Worm (Caenorhabditis elegans) whole organism, young adult: ENCODE data around the gene eng-1.

Experiments
- B0336.3 ChIP-seq: fragments of 200-800 bp; sonication (Bioruptor generic); IDR thresholded peaks from 2 replicates; pipeline ENCODE4 v1.3.6; 2022; ENCODE audit warnings: missing genetic modification characterization, missing compliant biosample characterization
- F10E7.11 ChIP-seq: sonication (generic microtip); optimal IDR thresholded peaks from 2 replicates; lab custom pipeline; 2017; ENCODE audit warnings: mild to moderate bottlenecking, missing genetic modification characterization, moderate library complexity, missing compliant biosample characterization
- K11D2.4 ChIP-seq: fragments of 200-800 bp; sonication (Bioruptor generic); IDR thresholded peaks from 2 replicates; pipeline ENCODE4 v1.3.6; 2022; ENCODE audit warnings: missing genetic modification reagents, missing genetic modification characterization, missing compliant biosample characterization
- K12H6.12 ChIP-seq: fragments of 200-800 bp; sonication (Bioruptor generic); optimal IDR thresholded peaks from 2 replicates; lab custom pipeline; 2018; ENCODE audit warnings: mild to moderate bottlenecking, missing genetic modification characterization, missing compliant biosample characterization
- T26A5.8 ChIP-seq: sonication (generic microtip); optimal IDR thresholded peaks from 2 replicates; lab custom pipeline; 2016; ENCODE audit warnings: missing genetic modification characterization, missing compliant biosample characterization
- Y56A3A.18 ChIP-seq: fragments of 200-800 bp; sonication (Bioruptor generic); IDR thresholded peaks from 2 replicates; pipeline ENCODE4 v1.3.6; 2022; ENCODE audit warnings: missing genetic modification reagents, missing genetic modification characterization, missing compliant biosample characterization
- Y79H2A.3 ChIP-seq: fragments of 200-800 bp; sonication (Bioruptor generic); conservative IDR thresholded peaks from 2 replicates; pipeline ENCODE4 v1.3.6; 2022; ENCODE audit warnings: missing genetic modification reagents, missing genetic modification characterization, missing compliant biosample characterization
- Y95B8A.8 ChIP-seq: fragments of 200-800 bp; sonication (Bioruptor generic); IDR thresholded peaks from 2 replicates; pipeline ENCODE4 v1.3.6; 2022; ENCODE audit warnings: missing genetic modification reagents, missing genetic modification characterization, missing compliant biosample characterization
- ZK185.1 ChIP-seq: sonication (generic microtip); optimal IDR thresholded peaks from 2 replicates; lab custom pipeline; 2016; ENCODE audit warnings: mild to moderate bottlenecking, missing genetic modification characterization, missing compliant biosample characterization; ENCODE audit not compliant: poor library complexity, severe bottlenecking
- akir-1 ChIP-seq: fragments of 200-800 bp; sonication (Bioruptor generic); optimal IDR thresholded peaks from 2 replicates; lab custom pipeline; 2018; ENCODE audit warnings: mild to moderate bottlenecking, missing genetic modification characterization, moderate library complexity, missing compliant biosample characterization
- aptf-2 ChIP-seq: fragments of 200-800 bp; sonication (Bioruptor generic); conservative IDR thresholded peaks from 2 replicates; pipeline ENCODE4 v1.3.6; 2022; ENCODE audit warnings: missing genetic modification reagents, missing genetic modification characterization, missing compliant biosample characterization
- athp-1 ChIP-seq: sonication (generic microtip); optimal IDR thresholded peaks from 2 replicates; lab custom pipeline; 2017; ENCODE audit warnings: mild to moderate bottlenecking, missing genetic modification characterization, missing compliant biosample characterization
- attf-3 ChIP-seq: fragments of 200-800 bp; sonication (Bioruptor generic); conservative IDR thresholded peaks from 2 replicates; pipeline ENCODE4 v1.3.6; 2022; ENCODE audit warnings: missing genetic modification reagents, missing genetic modification characterization, missing compliant biosample characterization
- ceh-27 ChIP-seq: fragments of 200-800 bp; sonication (Bioruptor generic); optimal IDR thresholded peaks from 2 replicates; lab custom pipeline; 2018; ENCODE audit warnings: mild to moderate bottlenecking, missing genetic modification characterization, moderate library complexity, missing compliant biosample characterization
- die-1 ChIP-seq: sonication (generic microtip); optimal IDR thresholded peaks from 2 replicates; lab custom pipeline; 2016; ENCODE audit warnings: missing genotype, mild to moderate bottlenecking, missing genetic modification characterization, missing compliant biosample characterization
- dpff-1 ChIP-seq: sonication (generic microtip); optimal IDR thresholded peaks from 2 replicates; lab custom pipeline; 2017; ENCODE audit warnings: mild to moderate bottlenecking, missing genetic modification characterization, missing compliant biosample characterization
- efl-1 ChIP-seq: fragments of 150-350 bp; optimal IDR thresholded peaks from 2 replicates; lab custom pipeline; 2014; ENCODE audit warnings: missing biosample characterization, missing genetic modification reagents, missing genetic modification characterization
- fkh-3 ChIP-seq: sonication (generic microtip); optimal IDR thresholded peaks from 2 replicates; lab custom pipeline; 2016; ENCODE audit warnings: mild to moderate bottlenecking, missing genetic modification characterization, missing compliant biosample characterization
- him-1 ChIP-seq: sonication (generic microtip); optimal IDR thresholded peaks from 2 replicates; lab custom pipeline; 2016; ENCODE audit warnings: missing genotype, missing genetic modification reagents, missing genetic modification characterization, missing compliant biosample characterization
- hlh-12 ChIP-seq: sonication (generic microtip); optimal IDR thresholded peaks from 2 replicates; lab custom pipeline; 2016; ENCODE audit warnings: missing genetic modification characterization, missing compliant biosample characterization
- hsf-1 ChIP-seq: fragments of 200-800 bp; sonication (Bioruptor generic); IDR thresholded peaks from 2 replicates; pipeline ENCODE4 v1.3.6; 2022; ENCODE audit warnings: missing genetic modification reagents, missing genetic modification characterization, missing compliant biosample characterization
- let-607 ChIP-seq, 2 experiments: fragments of 200-800 bp in 1 of 2; sonication (Bioruptor generic) in 1 of 2; sonication (generic microtip) in 1 of 2; optimal IDR thresholded peaks; 2 replicates each; lab custom pipeline; 2016 to 2018; ENCODE audit warnings: mild to moderate bottlenecking in 2 of 2, missing compliant biosample characterization in 2 of 2, missing genetic modification characterization in 2 of 2, moderate library complexity in 2 of 2, missing genotype in 1 of 2
- lin-35 ChIP-seq, 3 experiments: fragments of 150-350 bp in 2 of 3; sonication (generic microtip) in 1 of 3; optimal IDR thresholded peaks; 2 replicates each; lab custom pipeline; 2014 to 2018; ENCODE audit warnings: missing biosample characterization in 3 of 3, missing genetic modification characterization in 3 of 3, missing genetic modification reagents in 3 of 3
- lin-40 ChIP-seq: sonication (generic microtip); optimal IDR thresholded peaks from 2 replicates; lab custom pipeline; 2016; ENCODE audit warnings: missing genetic modification characterization, mild to moderate bottlenecking, missing compliant biosample characterization, missing genotype, missing genetic modification reagents
- lsl-1 ChIP-seq: fragments of 200-800 bp; sonication (Bioruptor generic); optimal IDR thresholded peaks from 2 replicates; lab custom pipeline; 2018; ENCODE audit warnings: mild to moderate bottlenecking, missing genetic modification characterization, moderate library complexity, missing compliant biosample characterization
- madf-6 ChIP-seq: fragments of 200-800 bp; sonication (Bioruptor generic); IDR thresholded peaks from 2 replicates; pipeline ENCODE4 v1.3.6; 2022; ENCODE audit warnings: missing genetic modification reagents, missing genetic modification characterization, missing compliant biosample characterization
- madf-8 ChIP-seq: fragments of 200-800 bp; sonication (Bioruptor generic); conservative IDR thresholded peaks from 2 replicates; pipeline ENCODE4 v1.3.6; 2022; ENCODE audit warnings: missing genetic modification reagents, missing genetic modification characterization, missing compliant biosample characterization
- mcd-1 ChIP-seq: fragments of 200-800 bp; sonication (Bioruptor generic); IDR thresholded peaks from 2 replicates; pipeline ENCODE4 v1.3.6; 2022; ENCODE audit warnings: missing genetic modification reagents, missing genetic modification characterization, missing compliant biosample characterization
- pbrm-1 ChIP-seq: fragments of 200-800 bp; sonication (Bioruptor generic); IDR thresholded peaks from 2 replicates; pipeline ENCODE4 v1.3.6; 2022; ENCODE audit warnings: missing genetic modification reagents, missing genetic modification characterization, missing compliant biosample characterization
- rec-8 ChIP-seq, 2 experiments: sonication (generic microtip); optimal IDR thresholded peaks; 2 replicates each; lab custom pipeline; 2016; ENCODE audit warnings: mild to moderate bottlenecking in 2 of 2, missing genetic modification characterization in 2 of 2, missing genetic modification reagents in 2 of 2, missing genotype in 2 of 2, missing biosample characterization in 1 of 2, missing compliant biosample characterization in 1 of 2, moderate library complexity in 1 of 2
- rpc-1 ChIP-seq, 2 experiments: fragments of 150-350 bp in 1 of 2; sonication (generic microtip) in 1 of 2; optimal IDR thresholded peaks; 2 replicates each; lab custom pipeline; 2014 to 2018; ENCODE audit warnings: missing biosample characterization in 1 of 2, missing genetic modification characterization in 1 of 2, missing genetic modification reagents in 1 of 2, missing genotype in 1 of 2
- snpc-4 ChIP-seq, 5 experiments: fragments of 150-350 bp in 1 of 5; sonication (generic microtip) in 4 of 5; optimal IDR thresholded peaks; 2 replicates each; lab custom pipeline; 2014 to 2018; ENCODE audit warnings: missing genetic modification characterization in 5 of 5, missing biosample characterization in 3 of 5, antibody characterized with exemption in 2 of 5, mild to moderate bottlenecking in 2 of 5, missing compliant biosample characterization in 2 of 5, missing genotype in 2 of 5, moderate library complexity in 2 of 5, missing genetic modification reagents in 1 of 5
- tbx-9 ChIP-seq: sonication (generic microtip); optimal IDR thresholded peaks from 2 replicates; lab custom pipeline; 2016; ENCODE audit warnings: borderline replicate concordance, missing genetic modification characterization, inconsistent platforms, missing compliant biosample characterization

eng-1 gene

DNA sequence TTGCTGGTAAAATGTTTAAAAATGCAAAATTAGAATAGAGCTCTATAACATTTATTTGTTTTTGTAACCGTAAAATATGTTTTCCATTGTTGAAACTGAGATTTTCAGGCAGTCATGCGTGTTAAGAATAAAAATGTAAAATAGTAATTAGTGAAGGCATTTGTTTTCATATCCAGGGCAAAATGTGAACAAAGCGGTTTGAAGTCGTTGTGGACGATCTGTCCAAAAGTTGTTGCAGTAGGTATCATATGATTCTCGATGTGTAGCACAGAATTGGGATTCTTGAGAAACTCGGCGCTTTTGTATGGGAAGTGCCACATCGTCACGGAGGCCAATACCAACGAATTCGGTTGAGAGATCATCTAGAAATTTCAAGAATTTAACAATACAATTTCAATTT is 14.0 kb upstream of the eng-1 start (continued):
- TF ChIP-seq rec-8 (tag; optimal IDR thresholded peaks at IDR 0.05; lab: Kevin White, UChicago) (no peak), pbrm-1 (GFP tag; lab: Robert Waterston, UW) (0 out of 2 replicates have a peak, but pooled peaks have one; percentile 34), him-1 (peak; percentile 25), fkh-3 (no peak), ceh-27 (GFP tag; lab: Kevin White, UChicago) (no peak), hsf-1 (GFP tag; lab: Robert Waterston, UW) (0 out of 2 replicates have a peak, but pooled peaks have one; percentile 50)

DNA sequence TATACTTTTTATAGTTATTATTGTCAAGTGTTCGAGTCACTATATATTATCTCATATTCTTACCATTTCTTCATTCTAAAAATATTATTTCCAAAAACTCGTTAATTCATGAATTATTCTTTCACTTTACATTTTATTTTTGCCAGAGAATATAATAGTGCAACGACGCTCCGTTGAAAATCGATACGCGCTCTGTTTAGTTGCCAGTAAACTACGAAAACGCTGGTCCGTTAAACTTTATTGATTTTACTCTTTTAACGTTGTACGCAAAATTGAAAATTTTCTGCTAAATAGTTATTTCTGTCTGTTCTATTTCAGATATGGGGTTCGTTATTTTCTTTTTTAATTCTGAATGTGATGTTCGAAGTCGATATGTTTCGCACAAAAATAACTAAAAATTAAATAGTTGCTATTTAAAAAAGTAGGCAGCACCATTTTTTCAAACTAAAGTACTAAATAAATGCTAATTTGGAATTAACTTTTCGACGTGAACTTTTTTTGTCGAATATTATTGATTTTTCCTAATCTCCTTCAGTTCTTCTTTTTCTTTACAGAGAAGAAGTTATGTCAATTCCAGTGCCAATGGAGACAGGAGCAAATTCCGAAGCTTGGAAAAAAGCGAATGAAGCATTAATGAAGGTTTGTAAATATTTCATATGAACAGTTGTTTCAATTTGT is 11.1 kb upstream of the eng-1 start, which contains the start of gene hpo-10:
Gene hpo-10, plus strand, starts transcription at position 199 of the 678 bp plus-strand sequence.
- TF ChIP-seq F10E7.11 (tag; lab: Kevin White, UChicago) = no peak
- TF ChIP-seq ZK185.1 (tag; lab: Kevin White, UChicago) = no peak
- TF ChIP-seq pbrm-1 (GFP tag; lab: Robert Waterston, UW) = no peak
- TF ChIP-seq aptf-2 (GFP tag; lab: Robert Waterston, UW) = no peak
- no peak for TF ChIP-seq Y95B8A.8 (GFP tag; lab: Robert Waterston, UW)
- TF ChIP-seq akir-1 (GFP tag; lab: Kevin White, UChicago) = no peak
- no peak for TF ChIP-seq athp-1 (tag; lab: Kevin White, UChicago)
- peak; percentile 31 for TF ChIP-seq dpff-1 (tag; lab: Kevin White, UChicago)
- TF ChIP-seq T26A5.8 (tag; lab: Kevin White, UChicago) = no peak
- TF ChIP-seq lin-35 (GFP tag; optimal IDR thresholded peaks at IDR 0.05; lab: Kevin White, UChicago) = peak in 1 of 3 experiments; percentile 15
- peak; percentile 83 for TF ChIP-seq attf-3 (GFP tag; lab: Robert Waterston, UW)
- no peak for TF ChIP-seq hlh-12 (tag; lab: Kevin White, UChicago)
- peak; percentile 21; the same call in 1 of the 2 replicates for TF ChIP-seq mcd-1 (GFP tag; lab: Robert Waterston, UW)
- TF ChIP-seq snpc-4 (GFP tag; optimal IDR thresholded peaks at IDR 0.05; lab: Kevin White, UChicago) = no peak
- TF ChIP-seq snpc-4 (tag; optimal IDR thresholded peaks at IDR 0.05; lab: Kevin White, UChicago) = no peak
- peak in 1 of 2 experiments; percentile 5 for TF ChIP-seq let-607 (tag; optimal IDR thresholded peaks at IDR 0.05; lab: Kevin White, UChicago)
- no peak for TF ChIP-seq rec-8 (tag; optimal IDR thresholded peaks at IDR 0.05; lab: Kevin White, UChicago)
- no peak for TF ChIP-seq B0336.3 (GFP tag; lab: Robert Waterston, UW)
- TF ChIP-seq die-1 (tag; lab: Kevin White, UChicago) = no peak
- TF ChIP-seq hsf-1 (GFP tag; lab: Robert Waterston, UW) = 0 out of 2 replicates have a peak, but pooled peaks have one; percentile 38
- no peak for TF ChIP-seq tbx-9 (tag; lab: Kevin White, UChicago)
- TF ChIP-seq lsl-1 (GFP tag; lab: Kevin White, UChicago) = no peak
- no peak for TF ChIP-seq rpc-1 (optimal IDR thresholded peaks at IDR 0.05; lab: Kevin White, UChicago)
- no peak for TF ChIP-seq rpc-1 (tag; optimal IDR thresholded peaks at IDR 0.05; lab: Kevin White, UChicago)
- TF ChIP-seq madf-8 (GFP tag; lab: Robert Waterston, UW) = no peak
- TF ChIP-seq Y79H2A.3 (GFP tag; lab: Robert Waterston, UW) = no peak
- TF ChIP-seq Y56A3A.18 (GFP tag; lab: Robert Waterston, UW) = no peak
- no peak for TF ChIP-seq K12H6.12 (tag; lab: Kevin White, UChicago)
- no peak for TF ChIP-seq K11D2.4
- TF ChIP-seq efl-1 (GFP tag; lab: Kevin White, UChicago) = no peak
- TF ChIP-seq lin-40 (tag; lab: Kevin White, UChicago) = peak; percentile 3
- TF ChIP-seq madf-6 (GFP tag; lab: Robert Waterston, UW) = peak; percentile 36; the same call in 1 of the 2 replicates
